Fruit fly (Drosophila melanogaster) whole organism, embryonic: ENCODE results near the gene orb.

Source experiments
- CG10462 ChIP-seq: fragments of 200-800 bp; sonication (Bioruptor generic); optimal IDR thresholded peaks from 2 replicates; lab custom pipeline; 2016; ENCODE audit warnings: missing biosample characterization, missing genetic modification characterization
- CG10565 ChIP-seq: fragments of 200-800 bp; sonication (Bioruptor generic); optimal IDR thresholded peaks from 3 replicates; lab custom pipeline; 2016; ENCODE audit warnings: missing biosample characterization, mild to moderate bottlenecking, missing genetic modification characterization
- CG13424 ChIP-seq: fragments of 200-800 bp; sonication (Bioruptor generic); optimal IDR thresholded peaks from 2 replicates; lab custom pipeline; 2019; ENCODE audit warnings: missing biosample characterization, mild to moderate bottlenecking, missing genetic modification characterization, moderate library complexity
- CG14667 ChIP-seq: fragments of 200-800 bp; sonication (Bioruptor generic); IDR thresholded peaks from 2 replicates; pipeline ENCODE4 v1.3.6; 2022; ENCODE audit warnings: missing biosample characterization, missing genetic modification characterization
- CG17359 ChIP-seq: fragments of 200-800 bp; sonication (Bioruptor generic); optimal IDR thresholded peaks from 3 replicates; lab custom pipeline; 2018; ENCODE audit warnings: missing biosample characterization, mild to moderate bottlenecking, missing genetic modification characterization, moderate library complexity
- CG17361 ChIP-seq: fragments of 200-800 bp; sonication (Bioruptor generic); IDR thresholded peaks from 3 replicates; pipeline ENCODE4 v1.3.6; 2022; ENCODE audit warnings: missing biosample characterization, missing genetic modification characterization
- CG17802 ChIP-seq: fragments of 200-800 bp; sonication (Bioruptor generic); optimal IDR thresholded peaks from 2 replicates; lab custom pipeline; 2018; ENCODE audit warnings: missing biosample characterization, mild to moderate bottlenecking, missing genetic modification characterization, moderate library complexity
- CG18599 ChIP-seq: fragments of 200-800 bp; sonication (Bioruptor generic); optimal IDR thresholded peaks from 3 replicates; lab custom pipeline; 2017; ENCODE audit warnings: missing biosample characterization, missing genetic modification characterization, mild to moderate bottlenecking, moderate library complexity, missing genetic modification reagents
- CG30403 ChIP-seq: fragments of 200-800 bp; sonication (Bioruptor generic); optimal IDR thresholded peaks from 3 replicates; lab custom pipeline; 2016; ENCODE audit warnings: missing biosample characterization, missing genetic modification characterization
- CG3407 ChIP-seq: fragments of 200-800 bp; sonication (Bioruptor generic); optimal IDR thresholded peaks from 2 replicates; lab custom pipeline; 2018; ENCODE audit warnings: missing biosample characterization, mild to moderate bottlenecking, missing genetic modification characterization
- CG34422 ChIP-seq: fragments of 200-800 bp; sonication (Bioruptor generic); IDR thresholded peaks from 3 replicates; pipeline ENCODE4 v1.3.6; 2022; ENCODE audit warnings: missing biosample characterization, missing genetic modification characterization
- CG4360 ChIP-seq: fragments of 200-800 bp; sonication (Bioruptor generic); IDR thresholded peaks from 2 replicates; pipeline ENCODE4 v1.3.6; 2022; ENCODE audit warnings: missing biosample characterization, missing genetic modification characterization
- CG43689 ChIP-seq: fragments of 200-800 bp; sonication (Bioruptor generic); IDR thresholded peaks from 2 replicates; pipeline ENCODE4 v1.3.6; 2022; ENCODE audit warnings: missing biosample characterization, missing genetic modification characterization
- CG4424 ChIP-seq: fragments of 200-800 bp; sonication (Bioruptor generic); optimal IDR thresholded peaks from 3 replicates; lab custom pipeline; 2016; ENCODE audit warnings: missing biosample characterization, missing genetic modification characterization
- CG6813 ChIP-seq: fragments of 200-800 bp; sonication (Bioruptor generic); optimal IDR thresholded peaks from 2 replicates; lab custom pipeline; 2017; ENCODE audit warnings: missing biosample characterization, missing genetic modification characterization, mild to moderate bottlenecking, moderate library complexity, missing genetic modification reagents
- CG7271 ChIP-seq: fragments of 200-800 bp; sonication (Bioruptor generic); optimal IDR thresholded peaks from 2 replicates; lab custom pipeline; 2018; ENCODE audit warnings: missing biosample characterization, mild to moderate bottlenecking, missing genetic modification characterization, moderate library complexity
- CG7372 ChIP-seq: fragments of 200-800 bp; sonication (Bioruptor generic); IDR thresholded peaks from 2 replicates; pipeline ENCODE4 v1.3.6; 2022; ENCODE audit warnings: missing biosample characterization, missing genetic modification characterization
- CG7786 ChIP-seq: fragments of 200-800 bp; sonication (Bioruptor generic); optimal IDR thresholded peaks from 2 replicates; lab custom pipeline; 2016; ENCODE audit warnings: missing biosample characterization, missing genetic modification characterization
- CG7987 ChIP-seq: fragments of 200-800 bp; sonication (Bioruptor generic); optimal IDR thresholded peaks from 2 replicates; lab custom pipeline; 2018; ENCODE audit warnings: missing biosample characterization, mild to moderate bottlenecking, missing genetic modification characterization, moderate library complexity
- CoRest ChIP-seq: fragments of 200-800 bp; sonication (Bioruptor generic); optimal IDR thresholded peaks from 3 replicates; lab custom pipeline; 2018; ENCODE audit warnings: missing biosample characterization, mild to moderate bottlenecking, missing genetic modification characterization, moderate library complexity
- CrebB ChIP-seq: fragments of 200-800 bp; sonication (Bioruptor generic); optimal IDR thresholded peaks from 3 replicates; lab custom pipeline; 2018; ENCODE audit warnings: missing biosample characterization, mild to moderate bottlenecking, missing genetic modification characterization
- Dad ChIP-seq: fragments of 200-800 bp; sonication (Bioruptor generic); optimal IDR thresholded peaks from 3 replicates; lab custom pipeline; 2016; ENCODE audit warnings: missing biosample characterization, missing genetic modification characterization
- Gug ChIP-seq: fragments of 200-800 bp; sonication (Bioruptor generic); IDR thresholded peaks from 4 replicates; pipeline ENCODE4 v1.3.6; 2022; ENCODE audit warnings: missing biosample characterization, missing genetic modification characterization
- HLH3B ChIP-seq: fragments of 200-800 bp; sonication (Bioruptor generic); IDR thresholded peaks from 2 replicates; pipeline ENCODE4 v1.3.6; 2022; ENCODE audit warnings: missing biosample characterization, missing genetic modification characterization
- HLH4C ChIP-seq: fragments of 200-800 bp; sonication (Bioruptor generic); IDR thresholded peaks from 3 replicates; pipeline ENCODE4 v1.3.6; 2022; ENCODE audit warnings: missing biosample characterization, missing genetic modification characterization; ENCODE audit not compliant: partially characterized antibody
- MBD-R2 ChIP-seq: fragments of 200-800 bp; sonication (Bioruptor generic); IDR thresholded peaks from 2 replicates; pipeline ENCODE4 v1.3.6; 2022; ENCODE audit warnings: missing biosample characterization, missing genetic modification characterization
- NC2β ChIP-seq: fragments of 200-800 bp; sonication (Bioruptor generic); optimal IDR thresholded peaks from 2 replicates; lab custom pipeline; 2016; ENCODE audit warnings: missing biosample characterization, missing genetic modification characterization
- NfI ChIP-seq: fragments of 200-800 bp; sonication (Bioruptor generic); optimal IDR thresholded peaks from 3 replicates; lab custom pipeline; 2018; ENCODE audit warnings: missing biosample characterization, mild to moderate bottlenecking, missing genetic modification characterization, moderate library complexity
- PHDP ChIP-seq: fragments of 200-800 bp; sonication (Bioruptor generic); optimal IDR thresholded peaks from 3 replicates; lab custom pipeline; 2018; ENCODE audit warnings: missing biosample characterization, mild to moderate bottlenecking, missing genetic modification characterization, moderate library complexity
- Six4 ChIP-seq: fragments of 200-800 bp; sonication (Bioruptor generic); optimal IDR thresholded peaks from 2 replicates; lab custom pipeline; 2016; ENCODE audit warnings: missing biosample characterization, missing genetic modification characterization
- al ChIP-seq: fragments of 200-800 bp; sonication (Bioruptor generic); IDR thresholded peaks from 2 replicates; pipeline ENCODE4 v1.3.6; 2022; ENCODE audit warnings: missing biosample characterization, missing genetic modification characterization
- bowl ChIP-seq: fragments of 200-800 bp; sonication (Bioruptor generic); IDR thresholded peaks from 2 replicates; pipeline ENCODE4 v1.3.6; 2022; ENCODE audit warnings: missing biosample characterization, missing genetic modification characterization
- bsh ChIP-seq, 2 experiments: fragments of 200-800 bp; sonication (Bioruptor generic); optimal IDR thresholded peaks; 2 replicates each; lab custom pipeline; 2017 to 2018; ENCODE audit warnings: mild to moderate bottlenecking in 2 of 2, missing biosample characterization in 2 of 2, missing genetic modification characterization in 2 of 2, moderate library complexity in 1 of 2
- dimm ChIP-seq: fragments of 200-800 bp; sonication (Bioruptor generic); IDR thresholded peaks from 2 replicates; pipeline ENCODE4 v1.3.6; 2022; ENCODE audit warnings: missing biosample characterization, missing genetic modification characterization
- esg ChIP-seq: fragments of 200-800 bp; sonication (Bioruptor generic); conservative IDR thresholded peaks from 2 replicates; pipeline ENCODE4 v1.3.6; 2022; ENCODE audit warnings: missing biosample characterization, missing genetic modification characterization
- gce ChIP-seq: fragments of 200-800 bp; sonication (Bioruptor generic); IDR thresholded peaks from 3 replicates; pipeline ENCODE4 v1.3.6; 2022; ENCODE audit warnings: missing biosample characterization, missing genetic modification characterization
- gcm2 ChIP-seq: fragments of 200-800 bp; sonication (Bioruptor generic); optimal IDR thresholded peaks from 2 replicates; lab custom pipeline; 2016; ENCODE audit warnings: missing biosample characterization, missing genetic modification characterization
- h ChIP-seq: fragments of >200 bp; optimal IDR thresholded peaks from 2 replicates; lab custom pipeline; 2017
- hbn ChIP-seq: fragments of 200-800 bp; sonication (Bioruptor generic); IDR thresholded peaks from 2 replicates; pipeline ENCODE4 v1.3.6; 2022; ENCODE audit warnings: missing biosample characterization, missing genetic modification characterization; ENCODE audit not compliant: partially characterized antibody
- lilli ChIP-seq: fragments of 200-800 bp; sonication (Bioruptor generic); optimal IDR thresholded peaks from 3 replicates; lab custom pipeline; 2016; ENCODE audit warnings: missing biosample characterization, missing genetic modification characterization
- nau ChIP-seq: fragments of 200-800 bp; sonication (Bioruptor generic); optimal IDR thresholded peaks from 3 replicates; lab custom pipeline; 2017; ENCODE audit warnings: missing biosample characterization, mild to moderate bottlenecking, missing genetic modification characterization, missing genetic modification reagents
- nerfin-1 ChIP-seq: fragments of 200-800 bp; sonication (Bioruptor generic); optimal IDR thresholded peaks from 3 replicates; lab custom pipeline; 2019; ENCODE audit warnings: missing biosample characterization, mild to moderate bottlenecking, missing genetic modification characterization, moderate library complexity
- oc ChIP-seq: fragments of 200-800 bp; sonication (Bioruptor generic); optimal IDR thresholded peaks from 2 replicates; lab custom pipeline; 2018; ENCODE audit warnings: missing biosample characterization, mild to moderate bottlenecking, missing genetic modification characterization, moderate library complexity
- onecut ChIP-seq: fragments of 200-800 bp; sonication (Bioruptor generic); IDR thresholded peaks from 2 replicates; pipeline ENCODE4 v1.3.6; 2022; ENCODE audit warnings: missing biosample characterization, missing genetic modification characterization
- pb ChIP-seq: fragments of 200-800 bp; sonication (Bioruptor generic); optimal IDR thresholded peaks from 3 replicates; lab custom pipeline; 2016; ENCODE audit warnings: missing biosample characterization, missing genetic modification characterization
- pho ChIP-seq: fragments of 200-800 bp; sonication (Bioruptor generic); optimal IDR thresholded peaks from 2 replicates; lab custom pipeline; 2016; ENCODE audit warnings: missing biosample characterization, missing genetic modification characterization
- pros ChIP-seq: fragments of 200-800 bp; sonication (Bioruptor generic); optimal IDR thresholded peaks from 3 replicates; lab custom pipeline; 2019; ENCODE audit warnings: missing biosample characterization, mild to moderate bottlenecking, missing genetic modification characterization, moderate library complexity
- tap ChIP-seq: fragments of 200-800 bp; optimal IDR thresholded peaks from 3 replicates; lab custom pipeline; 2019; ENCODE audit warnings: missing biosample characterization, mild to moderate bottlenecking, missing genetic modification characterization, moderate library complexity
- tin ChIP-seq: fragments of 200-800 bp; sonication (Bioruptor generic); optimal IDR thresholded peaks from 3 replicates; lab custom pipeline; 2016; ENCODE audit warnings: missing biosample characterization, missing genetic modification characterization
- tna ChIP-seq: fragments of 200-800 bp; sonication (Bioruptor generic); IDR thresholded peaks from 2 replicates; pipeline ENCODE4 v1.3.6; 2022; ENCODE audit warnings: missing biosample characterization, missing genetic modification characterization; ENCODE audit not compliant: partially characterized antibody
- wek ChIP-seq: fragments of 200-800 bp; sonication (Bioruptor generic); optimal IDR thresholded peaks from 3 replicates; lab custom pipeline; 2018; ENCODE audit warnings: missing biosample characterization, mild to moderate bottlenecking, missing genetic modification characterization, moderate library complexity

orb gene

DNA sequence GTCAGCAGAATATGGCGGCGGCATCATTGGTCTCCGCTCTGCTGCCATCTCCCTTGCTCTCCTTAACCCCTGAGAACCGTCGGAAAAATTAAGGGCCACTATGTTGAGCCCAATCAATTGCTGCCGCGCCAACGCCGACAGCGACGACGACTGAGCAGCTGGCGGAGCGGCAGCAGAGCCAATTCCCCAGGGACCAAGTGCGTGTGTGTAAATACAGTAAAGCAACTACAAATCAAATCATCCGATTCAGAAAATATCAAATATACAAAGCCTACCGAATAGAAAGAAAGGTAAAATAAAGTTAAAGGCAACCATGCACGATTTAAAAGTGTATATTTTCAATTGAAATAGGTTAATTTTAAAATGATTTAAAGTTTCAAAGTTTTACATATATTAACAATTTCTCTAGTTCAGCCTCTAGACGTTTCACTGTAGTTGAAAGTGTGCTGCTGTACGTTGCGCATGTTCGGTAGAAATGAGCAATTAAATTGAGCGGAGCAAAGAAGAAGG is 68.9 kb downstream of the orb start (continued):
- TF ChIP-seq al (GFP tag; lab: Robert Waterston, UW) (0 out of 2 replicates have a peak, but pooled peaks have one; percentile 38), CG14667 (GFP tag; lab: Robert Waterston, UW) (no peak), CG4360 (GFP tag; lab: Robert Waterston, UW) (peak; percentile 21; the same call in 1 of the 2 replicates), gce (no peak), NC2β (no peak), pb (GFP tag; lab: Kevin White, UChicago) (no peak), Six4 (GFP tag; lab: Kevin White, UChicago) (peak; percentile 7), esg (GFP tag; lab: Robert Waterston, UW) (no peak), bsh (GFP tag; optimal IDR thresholded peaks at IDR 0.05; lab: Kevin White, UChicago) (peak in 1 of 2 experiments; percentile 64), CG7987 (GFP tag; lab: Kevin White, UChicago) (peak; percentile 10), HLH4C (GFP tag; lab: Robert Waterston, UW) (no peak), HLH3B (GFP tag; lab: Robert Waterston, UW) (peak; percentile 64), CG10565 (GFP tag; lab: Kevin White, UChicago) (no peak), onecut (peak; percentile 24; the same call in 1 of the 2 replicates), CG4424 (GFP tag; lab: Kevin White, UChicago) (peak; percentile 4), dimm (GFP tag; lab: Robert Waterston, UW) (no peak), CG3407 (GFP tag; lab: Kevin White, UChicago) (peak; percentile 5), PHDP (tag; lab: Kevin White, UChicago) (peak; percentile 41), hbn (GFP tag; lab: Robert Waterston, UW) (no peak), CoRest (tag; lab: Kevin White, UChicago) (peak; percentile 43), lilli (peak; percentile 54), oc (no peak), CG30403 (GFP tag; lab: Kevin White, UChicago) (peak; percentile 74), MBD-R2 (GFP tag; lab: Robert Waterston, UW) (0 out of 2 replicates have a peak, but pooled peaks have one; percentile 17), wek (GFP tag; lab: Kevin White, UChicago) (no peak), gcm2 (GFP tag; lab: Kevin White, UChicago) (no peak), NfI (GFP tag; lab: Kevin White, UChicago) (peak; percentile 5), tin (peak; percentile 40), CG34422 (GFP tag; lab: Robert Waterston, UW) (no peak), CG17802 (tag; lab: Kevin White, UChicago) (no peak), CG7271 (tag; lab: Kevin White, UChicago) (no peak), CG17361 (GFP tag; lab: Robert Waterston, UW) (peak; percentile 72), CG10462 (GFP tag; lab: Kevin White, UChicago) (no peak), nau (GFP tag; lab: Kevin White, UChicago) (peak; percentile 38), pros (GFP tag; lab: Kevin White, UChicago) (no peak), CG7786 (GFP tag; lab: Kevin White, UChicago) (peak; percentile 1), CG18599 (GFP tag; lab: Kevin White, UChicago) (peak; percentile 88), CG13424 (tag; lab: Kevin White, UChicago) (peak; percentile 65), pho (GFP tag; lab: Kevin White, UChicago) (peak; percentile 4), tap (peak; percentile 45), h (lab: Kevin White, UChicago) (no peak), nerfin-1 (tag; lab: Kevin White, UChicago) (peak; percentile 42), CG7372 (GFP tag; lab: Robert Waterston, UW) (no peak), CG43689 (GFP tag; lab: Robert Waterston, UW) (no peak), tna (no peak), Gug (no peak), CrebB (peak; percentile 27), CG6813 (GFP tag; lab: Kevin White, UChicago) (peak; percentile 39), bowl (no peak), Dad (GFP tag; lab: Kevin White, UChicago) (no peak), CG17359 (tag; lab: Kevin White, UChicago) (peak; percentile 55)
